Fruit fly (Drosophila melanogaster) S2 (cell line): ENCODE results near the gene ScsbetaA.

Experiments
- CG8478 ChIP-seq: fragments of >200 bp; optimal IDR thresholded peaks from 2 replicates; lab custom pipeline; 2018
- CTCF ChIP-seq, 2 experiments: fragments of >200 bp; optimal IDR thresholded peaks; 2 replicates each; lab custom pipeline; 2018

Gene ScsbetaA

DNA sequence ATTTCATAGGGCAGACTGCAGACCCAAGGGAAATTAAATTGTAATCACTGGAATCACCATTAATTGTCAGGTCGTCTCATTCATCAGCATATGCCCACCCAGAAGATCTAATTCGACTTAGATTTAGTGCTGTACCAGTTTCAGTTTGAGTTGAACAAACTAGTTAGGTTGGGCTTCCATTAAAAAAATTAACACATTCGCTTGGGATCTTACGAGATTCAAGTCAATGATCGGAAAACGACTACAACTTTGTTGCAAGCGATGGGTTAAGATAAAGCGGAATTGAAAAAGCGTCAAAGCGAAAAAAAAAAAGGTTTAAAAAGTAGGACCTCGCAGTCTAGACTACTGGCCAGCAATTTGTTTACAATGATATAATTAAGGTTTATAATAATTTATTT lies 12.0 kb upstream of the ScsbetaA start:
- TF ChIP-seq CG8478 (lab: Kevin White, UChicago): no peak
- TF ChIP-seq CTCF (optimal IDR thresholded peaks at IDR 0.05; lab: Kevin White, UChicago): no peak

DNA sequence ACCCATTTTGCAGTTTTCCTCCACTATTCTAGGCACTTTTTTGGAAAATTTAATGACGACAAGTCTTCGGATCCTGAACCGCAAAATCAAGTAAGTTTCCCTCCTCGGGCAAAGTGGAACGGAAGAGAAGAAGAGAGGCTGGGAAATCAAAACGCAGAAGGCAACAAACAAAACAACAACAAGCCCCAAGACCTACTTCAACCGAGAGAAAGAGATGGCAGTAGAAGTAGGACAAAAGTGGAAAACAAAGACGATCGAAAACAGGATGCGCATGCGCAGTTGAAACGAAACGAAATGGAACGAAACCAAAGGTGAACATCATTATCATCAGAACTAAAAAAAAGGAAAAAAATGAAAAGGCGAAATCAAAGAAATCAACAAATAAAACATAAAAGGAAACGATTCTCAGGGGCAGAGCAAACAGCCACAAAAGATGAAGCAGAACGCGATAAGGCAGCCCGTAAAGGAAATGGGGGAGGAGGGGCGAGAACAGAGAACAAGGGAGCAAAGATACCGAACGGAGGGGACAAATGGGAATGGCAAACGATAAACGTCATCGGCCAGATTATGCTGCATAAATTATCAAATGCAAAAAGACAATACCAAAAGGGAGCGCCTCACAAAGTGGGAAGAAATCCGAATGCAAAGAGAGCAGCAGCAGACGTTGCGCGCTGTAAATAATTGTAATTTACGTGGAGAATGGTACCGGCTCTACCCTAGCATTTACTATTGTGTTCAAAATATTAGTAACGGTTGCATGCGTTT lies 11.3 kb upstream of the ScsbetaA start:
- TF ChIP-seq CG8478 (lab: Kevin White, UChicago): no peak
- TF ChIP-seq CTCF (optimal IDR thresholded peaks at IDR 0.05; lab: Kevin White, UChicago): no peak

DNA sequence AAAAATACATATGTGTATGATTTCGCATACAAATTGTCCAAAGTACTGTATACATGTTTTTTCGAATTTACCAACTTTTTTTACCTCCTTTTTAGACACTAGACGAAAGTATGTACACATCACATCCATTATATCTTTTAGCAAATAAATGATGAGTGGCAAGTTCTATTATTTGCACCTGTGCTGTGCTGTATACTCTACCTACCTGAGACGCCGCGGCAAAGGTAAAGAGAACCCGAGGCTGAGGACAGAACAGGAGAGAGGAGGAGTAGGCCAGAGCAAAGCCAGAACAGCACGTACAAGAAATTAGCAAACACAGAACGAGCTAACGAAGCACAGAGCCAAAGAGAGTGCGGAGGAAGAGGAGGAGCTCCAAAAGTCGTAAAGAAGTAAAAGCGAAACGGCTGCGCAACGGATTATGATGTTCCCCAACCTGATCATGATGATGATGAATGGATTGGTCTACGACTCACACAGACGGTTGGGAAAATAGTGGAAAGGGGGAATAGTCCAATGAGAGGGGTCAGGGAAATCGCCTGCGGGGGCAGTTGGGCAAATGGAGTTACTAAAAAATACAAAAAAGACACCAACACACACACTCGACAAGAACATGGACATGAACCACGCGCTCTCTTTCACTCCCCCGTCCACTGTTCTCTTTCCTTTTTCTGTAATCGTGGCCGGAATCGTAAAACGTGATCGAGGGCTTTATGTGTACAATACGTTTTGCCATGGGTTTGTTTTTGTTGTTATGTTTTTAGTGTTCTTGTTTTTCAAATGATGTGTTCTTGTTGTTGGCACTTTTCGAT lies 10.5 kb upstream of the ScsbetaA start:
- TF ChIP-seq CG8478 (lab: Kevin White, UChicago): no peak
- TF ChIP-seq CTCF (optimal IDR thresholded peaks at IDR 0.05; lab: Kevin White, UChicago): no peak

DNA sequence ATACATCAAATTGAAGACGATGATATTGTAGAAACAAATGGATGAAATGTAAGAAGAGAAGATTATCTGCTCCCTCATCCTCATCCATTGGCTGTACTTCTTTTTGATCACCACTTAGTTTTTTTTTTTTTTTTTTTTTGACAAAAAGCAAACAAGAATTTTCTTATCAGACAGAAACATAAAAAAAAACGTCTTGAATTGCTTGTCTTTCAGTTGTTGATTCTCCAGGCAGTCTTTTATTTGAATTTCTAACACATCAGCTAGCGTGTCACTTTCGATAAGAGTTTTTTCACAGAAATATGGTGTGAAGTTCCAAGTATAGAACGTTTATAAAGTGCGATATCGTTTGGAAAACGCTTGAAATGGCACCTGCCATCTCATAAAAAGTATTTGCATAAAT lies 8.8 kb upstream of the ScsbetaA start:
- TF ChIP-seq CG8478 (lab: Kevin White, UChicago): no peak
- TF ChIP-seq CTCF (optimal IDR thresholded peaks at IDR 0.05; lab: Kevin White, UChicago): no peak

DNA sequence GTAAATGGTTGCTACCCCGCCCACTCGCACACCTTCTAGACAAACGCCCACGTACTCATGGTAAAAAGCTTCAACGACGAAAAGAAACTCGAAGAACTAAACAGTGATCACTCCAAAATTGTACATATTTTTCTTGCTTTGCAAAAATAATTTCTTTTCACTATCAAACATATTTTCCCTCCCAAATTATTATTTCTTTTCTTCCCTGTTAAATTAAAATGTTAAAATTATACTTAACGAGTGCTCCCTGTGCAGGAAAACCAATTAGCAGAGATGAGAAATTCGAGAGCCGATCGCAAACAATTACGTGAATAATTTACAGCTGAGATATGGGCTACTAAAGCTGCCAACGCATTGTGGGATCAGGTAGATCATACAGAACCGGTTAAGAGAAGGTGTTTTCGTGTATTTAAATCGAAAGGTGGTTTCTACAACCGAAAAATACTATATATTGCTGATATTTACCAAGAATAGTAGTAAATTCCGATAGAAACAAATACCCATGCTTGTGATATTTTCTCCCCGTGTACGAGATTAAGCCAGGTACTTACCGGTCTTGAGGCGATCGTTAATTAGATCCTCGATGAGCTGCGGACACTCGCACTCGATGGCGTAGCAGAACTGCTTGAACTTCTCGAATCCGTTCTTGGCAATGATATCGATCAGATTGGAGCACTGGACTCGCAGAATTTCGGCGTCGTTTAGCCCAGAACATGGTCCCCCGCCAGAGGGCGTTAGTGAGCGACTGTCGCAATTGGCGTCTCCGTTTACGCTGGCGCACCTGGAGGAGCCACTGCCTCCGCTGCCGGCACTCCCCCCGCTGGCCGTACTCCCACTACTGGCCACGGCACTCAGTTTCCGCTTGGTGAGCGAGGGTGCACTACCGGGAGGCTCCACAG lies 8.1 kb upstream of the ScsbetaA start:
- TF ChIP-seq CG8478 (lab: Kevin White, UChicago) (no peak), CTCF (optimal IDR thresholded peaks at IDR 0.05; lab: Kevin White, UChicago) (peak; percentile 81 to 89)

DNA sequence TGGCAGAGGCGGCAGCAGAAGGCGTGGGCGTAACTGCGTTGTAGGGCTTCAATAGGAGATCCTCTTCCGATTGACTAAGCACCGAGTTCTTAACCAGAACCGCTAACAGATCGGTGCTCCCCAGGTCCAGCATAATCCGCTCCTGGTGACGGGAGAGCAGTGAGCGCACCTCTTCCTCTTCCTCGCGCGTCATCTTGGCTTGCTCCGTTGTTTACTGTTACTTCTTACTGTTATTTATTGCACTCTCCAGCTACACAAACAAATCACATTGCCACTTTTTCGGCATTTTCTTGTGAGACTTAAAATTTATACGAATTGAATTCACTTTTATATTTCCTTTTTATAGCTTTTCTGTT lies 7.5 kb upstream of the ScsbetaA start:
- peak in 1 of 2 experiments; percentile 28 for TF ChIP-seq CTCF (optimal IDR thresholded peaks at IDR 0.05; lab: Kevin White, UChicago)
- no peak for TF ChIP-seq CG8478 (lab: Kevin White, UChicago)

DNA sequence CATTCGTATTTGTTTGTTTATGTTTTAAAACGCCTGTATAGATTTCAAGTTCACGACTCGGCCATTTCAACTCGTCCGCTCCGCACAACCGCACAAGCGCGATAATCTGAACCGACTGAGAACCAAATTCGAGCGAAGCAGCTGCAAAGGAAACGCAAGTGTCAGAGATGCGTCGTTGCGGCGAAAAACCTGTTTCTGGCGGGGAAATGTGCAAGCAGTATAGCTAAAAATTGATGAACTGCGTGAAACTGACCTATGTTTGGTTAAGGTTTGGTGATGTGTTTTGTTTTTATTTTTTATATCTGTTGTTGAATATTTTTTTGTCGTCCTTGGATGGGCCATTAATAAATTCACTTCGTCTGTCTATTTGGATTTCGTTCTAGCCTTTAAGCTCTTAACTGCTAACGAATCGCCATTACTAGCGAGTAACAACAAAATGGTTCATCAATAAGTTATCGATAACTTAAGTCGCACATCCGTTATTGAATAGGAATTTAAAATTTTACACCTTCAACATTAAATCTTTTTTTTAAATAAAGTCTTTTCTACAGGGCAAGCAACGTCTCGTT lies 6.7 kb upstream of the ScsbetaA start, which contains the start of gene pyd:
TSS of gene pyd (minus strand) at position 120 of the 569 bp plus-strand sequence.
- no peak for TF ChIP-seq CG8478 (lab: Kevin White, UChicago)
- TF ChIP-seq CTCF (optimal IDR thresholded peaks at IDR 0.05; lab: Kevin White, UChicago): peak in 1 of 2 experiments; percentile 37

DNA sequence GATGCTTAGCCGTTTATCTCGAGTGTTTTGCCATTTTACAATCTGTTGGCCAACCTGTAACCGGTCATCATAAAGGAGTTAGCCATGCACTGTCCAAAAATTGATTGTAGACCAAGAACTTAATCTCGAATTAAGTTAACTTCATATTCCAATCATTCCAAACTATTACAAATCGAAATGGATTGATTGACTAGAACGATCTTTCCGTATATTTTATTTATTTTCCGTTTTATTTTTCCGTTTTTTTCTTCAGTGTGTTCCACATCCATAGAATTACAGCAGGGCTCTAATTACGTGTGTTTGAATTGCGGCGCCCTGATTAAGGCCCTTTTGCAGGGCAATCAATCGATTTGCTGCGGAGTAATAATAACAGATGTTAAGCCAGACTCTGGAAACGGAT lies 5.8 kb upstream of the ScsbetaA start:
- TF ChIP-seq CTCF (optimal IDR thresholded peaks at IDR 0.05; lab: Kevin White, UChicago): no peak
- no peak for TF ChIP-seq CG8478 (lab: Kevin White, UChicago)

DNA sequence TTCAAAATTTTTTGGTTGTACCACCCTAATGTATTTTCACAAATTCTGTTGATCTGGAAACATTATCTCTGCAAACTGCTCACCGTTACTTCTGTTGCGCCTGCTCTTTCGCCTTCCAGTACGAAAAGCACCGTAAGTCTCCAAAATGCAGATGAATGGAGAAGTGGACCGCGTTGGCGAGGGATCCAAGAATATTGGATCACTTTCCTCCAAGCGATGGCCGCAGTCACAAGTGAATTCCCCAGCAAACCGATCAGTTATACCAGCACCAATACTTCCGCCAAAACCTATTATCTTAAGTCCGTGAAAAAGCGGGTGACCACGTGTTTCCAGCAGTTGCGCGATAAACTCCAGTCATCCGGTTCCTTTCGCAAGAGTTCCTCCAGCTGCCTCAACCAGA lies 3.6 kb upstream of the ScsbetaA start, which contains the start of gene osk:
TSS of gene osk (plus strand) at position 197 of the 400 bp plus-strand sequence.
- TF ChIP-seq CTCF (optimal IDR thresholded peaks at IDR 0.05; lab: Kevin White, UChicago): no peak
- TF ChIP-seq CG8478 (lab: Kevin White, UChicago): no peak

DNA sequence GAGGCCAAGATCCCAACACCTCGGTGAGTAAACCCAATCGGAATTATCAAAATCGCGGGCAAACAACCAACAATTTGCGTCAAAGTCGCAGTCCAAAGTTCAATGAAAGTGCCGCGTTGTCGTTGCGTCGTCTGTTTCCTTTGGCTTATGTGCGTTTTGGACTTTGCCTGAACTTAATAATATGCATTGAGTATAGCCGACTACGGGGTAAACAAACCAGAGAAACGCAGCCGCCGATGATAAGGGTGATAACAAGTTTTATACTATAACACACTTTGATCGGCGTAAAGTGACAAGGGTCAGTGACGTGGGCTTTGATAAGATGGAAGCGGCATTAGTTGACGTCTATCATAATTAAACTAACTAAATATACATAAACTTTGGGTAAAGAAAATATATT lies 1.2 kb downstream of the ScsbetaA start:
- no peak for TF ChIP-seq CG8478 (lab: Kevin White, UChicago)
- TF ChIP-seq CTCF (optimal IDR thresholded peaks at IDR 0.05; lab: Kevin White, UChicago): no peak

DNA sequence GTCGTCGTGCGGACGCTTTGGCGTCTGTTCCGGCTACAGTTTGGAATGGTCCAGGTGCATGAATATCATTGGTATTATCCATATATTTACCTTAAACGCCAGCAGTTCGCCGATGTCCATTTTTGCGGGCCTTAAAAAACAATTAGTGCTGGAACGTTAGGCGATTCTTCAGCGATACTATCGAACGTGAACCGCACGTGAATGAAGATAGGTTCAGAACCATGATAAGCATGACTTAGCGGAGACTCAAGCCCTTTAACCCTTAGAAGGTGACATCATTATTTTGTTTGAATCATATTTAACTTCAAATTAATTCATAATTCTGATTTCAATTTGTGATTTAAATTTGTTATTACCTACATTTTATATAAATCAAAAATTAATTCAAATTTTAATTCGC lies 6.3 kb downstream of the ScsbetaA start, which contains the start of gene CG11964:
TSS of gene CG11964 (minus strand) at position 155 of the 400 bp plus-strand sequence.
- TF ChIP-seq CTCF (optimal IDR thresholded peaks at IDR 0.05; lab: Kevin White, UChicago) (peak; percentile 8 to 66), CG8478 (lab: Kevin White, UChicago) (no peak)

DNA sequence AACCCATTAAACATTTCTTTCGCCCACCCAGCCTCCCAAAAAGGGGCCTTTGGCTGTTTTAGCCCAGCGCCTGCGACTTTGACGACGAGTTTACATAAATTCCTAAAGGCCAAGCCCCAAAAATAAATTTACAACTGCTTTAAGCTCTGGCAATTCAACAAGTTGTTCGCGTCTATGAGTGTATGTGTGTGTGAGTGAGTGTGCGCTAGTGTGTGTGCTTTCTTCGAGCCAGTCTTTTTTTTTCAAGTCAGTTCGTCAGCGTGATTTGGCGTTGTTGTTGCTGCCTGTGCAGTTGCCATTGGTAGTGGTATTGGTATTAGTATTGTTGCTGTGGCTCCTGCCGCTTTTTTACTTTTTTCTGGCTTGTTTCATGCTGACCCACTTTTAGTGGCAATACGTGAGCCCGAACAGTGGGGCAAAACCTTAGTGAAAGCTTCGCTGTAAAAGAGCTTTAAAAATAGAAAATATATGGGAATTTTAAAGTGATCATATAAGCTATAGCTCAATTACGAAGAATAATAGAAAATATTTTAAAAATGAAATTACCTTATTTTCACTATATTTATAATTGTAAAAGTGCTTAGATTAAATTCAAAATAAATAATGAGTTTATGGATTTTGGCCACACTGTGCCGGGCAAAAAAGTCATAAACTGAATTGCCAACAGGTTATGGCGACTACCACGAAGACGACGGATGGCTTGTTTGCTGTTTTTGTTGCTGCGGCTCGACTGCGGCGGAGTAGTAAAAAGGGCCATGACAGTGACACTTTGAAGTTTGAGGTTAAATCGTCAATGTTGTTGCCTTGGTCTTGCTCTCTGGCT lies 7.2 kb downstream of the ScsbetaA start:
- TF ChIP-seq CTCF (optimal IDR thresholded peaks at IDR 0.05; lab: Kevin White, UChicago) (no peak), CG8478 (lab: Kevin White, UChicago) (no peak)

DNA sequence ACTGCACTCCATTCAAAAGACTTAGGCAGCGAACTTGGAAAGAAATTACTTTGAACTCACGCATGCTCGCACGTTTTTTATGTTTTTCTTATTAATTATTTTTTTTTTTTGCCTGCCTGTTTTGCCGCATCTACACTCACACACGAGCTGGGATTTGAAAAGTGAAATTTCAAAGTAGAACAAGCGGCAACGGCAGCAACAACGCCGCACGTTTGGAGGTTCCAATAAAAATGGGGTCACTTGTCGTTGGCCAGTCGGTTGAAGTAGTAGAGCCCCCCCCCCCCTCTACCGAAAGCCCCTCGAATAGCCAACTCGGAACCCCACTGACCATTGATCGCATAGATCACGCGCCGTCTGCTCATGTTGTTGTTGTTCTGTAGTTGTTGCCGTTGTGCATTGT lies 7.9 kb downstream of the ScsbetaA start:
- no peak for TF ChIP-seq CTCF (optimal IDR thresholded peaks at IDR 0.05; lab: Kevin White, UChicago)
- TF ChIP-seq CG8478 (lab: Kevin White, UChicago): no peak
